Worm (Caenorhabditis elegans): ENCODE results near the gene C25F6.6.

The C25F6.6 gene

DNA sequence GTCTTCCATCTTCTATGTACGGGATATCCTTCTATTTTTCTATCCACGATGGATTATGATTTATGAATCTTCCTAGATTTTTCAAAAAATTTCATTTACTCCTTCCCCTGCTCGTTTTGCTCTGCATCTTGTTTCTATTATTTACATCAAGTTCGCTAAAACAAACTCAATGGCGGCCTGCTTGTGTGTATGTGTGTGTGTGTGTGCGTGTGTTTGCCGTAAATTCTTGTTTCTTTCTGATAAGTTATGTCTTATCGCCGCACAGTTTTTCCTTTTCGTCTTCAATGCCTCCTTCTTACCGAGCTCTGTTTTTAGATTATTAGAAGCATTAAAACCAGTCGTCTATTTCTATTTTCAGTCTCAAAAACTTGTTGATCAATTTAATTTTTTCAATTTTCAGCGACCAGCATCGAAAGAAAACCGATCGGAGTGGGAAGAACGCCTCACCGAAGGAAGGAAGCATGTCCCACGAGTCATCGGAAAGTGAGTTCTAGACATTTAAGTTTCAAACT is 28.7 kb upstream of the C25F6.6 start, which contains the start of gene dlg-1:
dlg-1 (plus strand) TSS at position 401 of the 512 bp plus-strand sequence.
- TF ChIP-seq flt-1 (GFP tag; IDR thresholded peaks at IDR 0.05) (no peak), aly-1 (tag; optimal IDR thresholded peaks at IDR 0.05) (no peak), tbx-11 (GFP tag; IDR thresholded peaks at IDR 0.05) (no peak), sea-1 (GFP tag; conservative IDR thresholded peaks at IDR 0.05) (no peak), F13C5.2 (tag; optimal IDR thresholded peaks at IDR 0.05) (no peak), pes-1 (GFP tag; IDR thresholded peaks at IDR 0.05) (no peak), B0310.2 (tag; optimal IDR thresholded peaks at IDR 0.05) (no peak), hmbx-1 (tag; optimal IDR thresholded peaks at IDR 0.05) (no peak), ceh-13 (GFP tag; optimal IDR thresholded peaks at IDR 0.05) (no peak), tbx-37 (GFP tag; conservative IDR thresholded peaks at IDR 0.05) (no peak), ets-7 (tag; optimal IDR thresholded peaks at IDR 0.05) (no peak), hmg-4 (GFP tag; optimal IDR thresholded peaks at IDR 0.05) (no peak)

- no peak for TF ChIP-seq ceh-36 (tag; optimal IDR thresholded peaks at IDR 0.05)
- no peak for TF ChIP-seq pes-1 (GFP tag; IDR thresholded peaks at IDR 0.05)
- no peak for TF ChIP-seq tra-4 (tag; optimal IDR thresholded peaks at IDR 0.05)
- no peak for TF ChIP-seq B0310.2 (tag; optimal IDR thresholded peaks at IDR 0.05)
- TF ChIP-seq ama-1 (optimal IDR thresholded peaks at IDR 0.05), result no peak
- TF ChIP-seq tbx-37 (GFP tag; conservative IDR thresholded peaks at IDR 0.05), result no peak
- no peak for TF ChIP-seq scrt-1 (GFP tag; IDR thresholded peaks at IDR 0.05)
- TF ChIP-seq F13C5.2 (tag; optimal IDR thresholded peaks at IDR 0.05), result no peak
- TF ChIP-seq tbx-11 (GFP tag; IDR thresholded peaks at IDR 0.05), result no peak
- TF ChIP-seq hnd-1 (tag; optimal IDR thresholded peaks at IDR 0.05), result no peak
- no peak for TF ChIP-seq hmg-4 (GFP tag; optimal IDR thresholded peaks at IDR 0.05)
- TF ChIP-seq sea-1 (GFP tag; conservative IDR thresholded peaks at IDR 0.05), result no peak
- TF ChIP-seq flt-1 (GFP tag; IDR thresholded peaks at IDR 0.05), result no peak
- no peak for TF ChIP-seq hmbx-1 (tag; optimal IDR thresholded peaks at IDR 0.05)
- TF ChIP-seq ets-7 (tag; optimal IDR thresholded peaks at IDR 0.05), result no peak
- no peak for TF ChIP-seq aly-1 (tag; optimal IDR thresholded peaks at IDR 0.05)
- TF ChIP-seq ceh-13 (GFP tag; optimal IDR thresholded peaks at IDR 0.05), result no peak
Observed at ce11 chrX:5478875-5479274, 28.3 kb upstream of the C25F6.6 start.

DNA sequence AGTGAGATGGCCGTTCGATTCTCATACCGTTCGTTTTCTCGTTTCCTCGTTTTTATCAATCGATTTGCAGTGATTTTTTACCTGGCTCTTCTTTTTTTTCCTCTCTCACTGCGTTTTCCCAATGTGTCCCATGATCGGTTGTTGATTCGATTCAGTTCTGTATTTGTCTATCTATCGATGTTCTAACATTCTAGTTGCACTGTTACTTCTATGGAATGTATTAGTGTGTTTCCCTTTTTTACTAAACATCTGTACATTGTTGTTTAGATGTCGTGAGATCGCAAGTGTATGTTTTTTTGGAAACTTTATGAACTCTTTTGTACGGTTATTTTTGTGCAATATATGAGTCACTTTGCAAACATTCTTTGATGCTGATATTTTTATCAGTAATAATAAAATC is 27.0 kb upstream of the C25F6.6 start:
- TF ChIP-seq B0310.2 (tag; optimal IDR thresholded peaks at IDR 0.05), result no peak
- TF ChIP-seq ets-7 (tag; optimal IDR thresholded peaks at IDR 0.05), result no peak
- TF ChIP-seq sea-1 (GFP tag; conservative IDR thresholded peaks at IDR 0.05), result no peak
- TF ChIP-seq ceh-36 (tag; optimal IDR thresholded peaks at IDR 0.05), result no peak

DNA sequence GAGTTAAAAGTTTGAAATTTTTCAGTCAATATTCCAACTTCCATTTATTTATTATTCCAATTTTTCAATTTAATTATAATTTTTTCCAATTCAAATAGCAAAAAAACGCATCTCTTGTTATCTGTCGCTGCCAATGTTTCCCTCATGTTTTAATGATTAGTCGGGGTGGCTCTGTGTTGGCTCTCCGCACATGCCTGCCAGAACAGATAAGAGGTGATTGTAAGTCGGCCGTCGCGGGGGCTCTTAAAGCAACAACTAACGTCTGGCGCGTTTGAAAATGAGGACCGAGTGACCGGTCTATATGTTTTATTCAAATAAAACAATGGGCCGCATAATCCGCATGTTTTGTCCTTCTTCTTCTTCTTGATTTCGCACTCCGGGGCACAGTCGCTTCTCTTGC is 25.7 kb upstream of the C25F6.6 start:
- TF ChIP-seq tra-4 (tag; optimal IDR thresholded peaks at IDR 0.05), result no peak
- TF ChIP-seq aly-1 (tag; optimal IDR thresholded peaks at IDR 0.05), result no peak
- TF ChIP-seq pes-1 (GFP tag; IDR thresholded peaks at IDR 0.05), result no peak
- TF ChIP-seq ets-7 (tag; optimal IDR thresholded peaks at IDR 0.05), result no peak
- TF ChIP-seq hmg-4 (GFP tag; optimal IDR thresholded peaks at IDR 0.05), result no peak
- no peak for TF ChIP-seq sea-1 (GFP tag; conservative IDR thresholded peaks at IDR 0.05)

ce11 chrX:5475164-5475576 is 24.5 kb upstream of the C25F6.6 start:
- no peak for TF ChIP-seq aly-1 (tag; optimal IDR thresholded peaks at IDR 0.05)
- no peak for TF ChIP-seq pes-1 (GFP tag; IDR thresholded peaks at IDR 0.05)
- no peak for TF ChIP-seq hmbx-1 (tag; optimal IDR thresholded peaks at IDR 0.05)
- TF ChIP-seq flt-1 (GFP tag; IDR thresholded peaks at IDR 0.05), result 0 out of 2 replicates have a peak, but pooled peaks have one; percentile 7
- TF ChIP-seq tbx-37 (GFP tag; conservative IDR thresholded peaks at IDR 0.05), result no peak; the same call in 1 of the 2 replicates
- TF ChIP-seq B0310.2 (tag; optimal IDR thresholded peaks at IDR 0.05), result peak; percentile 65
- no peak for TF ChIP-seq ama-1 (optimal IDR thresholded peaks at IDR 0.05)
- no peak for TF ChIP-seq ceh-13 (GFP tag; optimal IDR thresholded peaks at IDR 0.05)
- TF ChIP-seq F13C5.2 (tag; optimal IDR thresholded peaks at IDR 0.05), result peak; percentile 60
- TF ChIP-seq hmg-4 (GFP tag; optimal IDR thresholded peaks at IDR 0.05), result peak; percentile 92
- TF ChIP-seq sea-1 (GFP tag; conservative IDR thresholded peaks at IDR 0.05), result peak; percentile 37; the same call in 1 of the 2 replicates
- TF ChIP-seq tbx-11 (GFP tag; IDR thresholded peaks at IDR 0.05), result 0 out of 2 replicates have a peak, but pooled peaks have one; percentile 29
- TF ChIP-seq tra-4 (tag; optimal IDR thresholded peaks at IDR 0.05), result no peak

ce11 chrX:5470111-5470745 is 19.6 kb upstream of the C25F6.6 start:
- TF ChIP-seq ceh-13 (GFP tag; optimal IDR thresholded peaks at IDR 0.05), result no peak
- no peak for TF ChIP-seq ceh-36 (tag; optimal IDR thresholded peaks at IDR 0.05)

DNA sequence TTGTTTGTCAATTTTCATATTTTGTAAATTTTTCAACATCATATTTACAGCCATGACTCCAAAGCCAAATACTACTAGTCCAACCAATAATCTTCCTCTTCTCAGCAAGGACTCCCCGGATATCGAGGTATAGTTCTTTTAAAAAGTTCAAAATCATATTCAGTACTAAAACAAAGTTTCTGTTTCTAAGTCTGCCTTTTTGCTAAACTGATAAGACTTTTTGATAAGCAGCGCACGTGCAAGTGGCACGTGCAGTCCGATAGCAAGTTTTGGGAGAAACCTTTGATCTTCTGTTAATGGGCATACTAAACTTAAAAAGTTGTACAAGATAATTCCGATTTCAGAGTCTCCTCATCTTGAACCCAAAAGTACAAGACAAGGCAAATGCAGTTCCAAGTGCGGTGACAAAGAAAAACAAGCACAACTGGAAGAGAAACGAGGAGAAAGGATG is 17.2 kb upstream of the C25F6.6 start, which contains the start of gene dpyd-1:
dpyd-1 (plus strand) TSS at position 51 of the 451 bp plus-strand sequence.
- no peak for TF ChIP-seq sea-1 (GFP tag; conservative IDR thresholded peaks at IDR 0.05)
- no peak for TF ChIP-seq pes-1 (GFP tag; IDR thresholded peaks at IDR 0.05)
- no peak for TF ChIP-seq ceh-36 (tag; optimal IDR thresholded peaks at IDR 0.05)
- no peak for TF ChIP-seq aly-1 (tag; optimal IDR thresholded peaks at IDR 0.05)
- TF ChIP-seq tra-4 (tag; optimal IDR thresholded peaks at IDR 0.05), result no peak
- TF ChIP-seq ceh-13 (GFP tag; optimal IDR thresholded peaks at IDR 0.05), result no peak
- no peak for TF ChIP-seq B0310.2 (tag; optimal IDR thresholded peaks at IDR 0.05)
- TF ChIP-seq ama-1 (optimal IDR thresholded peaks at IDR 0.05), result no peak
- no peak for TF ChIP-seq hmg-4 (GFP tag; optimal IDR thresholded peaks at IDR 0.05)
- no peak for TF ChIP-seq hmbx-1 (tag; optimal IDR thresholded peaks at IDR 0.05)
- no peak for TF ChIP-seq ets-7 (tag; optimal IDR thresholded peaks at IDR 0.05)
- no peak for TF ChIP-seq F13C5.2 (tag; optimal IDR thresholded peaks at IDR 0.05)

ce11 chrX:5467308-5467707 is 16.7 kb upstream of the C25F6.6 start:
- no peak for TF ChIP-seq ets-7 (tag; optimal IDR thresholded peaks at IDR 0.05)
- no peak for TF ChIP-seq hmbx-1 (tag; optimal IDR thresholded peaks at IDR 0.05)
- no peak for TF ChIP-seq F13C5.2 (tag; optimal IDR thresholded peaks at IDR 0.05)
- TF ChIP-seq sea-1 (GFP tag; conservative IDR thresholded peaks at IDR 0.05), result no peak
- no peak for TF ChIP-seq aly-1 (tag; optimal IDR thresholded peaks at IDR 0.05)
- TF ChIP-seq pes-1 (GFP tag; IDR thresholded peaks at IDR 0.05), result no peak
- no peak for TF ChIP-seq hnd-1 (tag; optimal IDR thresholded peaks at IDR 0.05)
- no peak for TF ChIP-seq tbx-11 (GFP tag; IDR thresholded peaks at IDR 0.05)
- no peak for TF ChIP-seq ama-1 (optimal IDR thresholded peaks at IDR 0.05)
- no peak for TF ChIP-seq ceh-13 (GFP tag; optimal IDR thresholded peaks at IDR 0.05)
- TF ChIP-seq flt-1 (GFP tag; IDR thresholded peaks at IDR 0.05), result no peak
- TF ChIP-seq tbx-37 (GFP tag; conservative IDR thresholded peaks at IDR 0.05), result no peak
- no peak for TF ChIP-seq tra-4 (tag; optimal IDR thresholded peaks at IDR 0.05)
